Worm (Caenorhabditis elegans) whole organism, L4 larva: ENCODE results near the gene F11C1.1.
A peak's percentile ranks its signal among the peaks of the same experiment; 100 is the strongest.

Experiments used
- F10B5.3 ChIP-seq: sonication (generic microtip); optimal IDR thresholded peaks from 2 replicates; lab custom pipeline; 2016; ENCODE audit warnings: mild to moderate bottlenecking, missing genetic modification characterization, missing compliant biosample characterization
- F26F4.8 ChIP-seq: fragments of 200-800 bp; sonication (Bioruptor generic); conservative IDR thresholded peaks from 2 replicates; pipeline ENCODE4 v1.3.6; 2022; ENCODE audit warnings: missing genetic modification characterization, missing compliant biosample characterization
- F37D6.2 ChIP-seq: sonication (generic microtip); optimal IDR thresholded peaks from 2 replicates; lab custom pipeline; 2016; ENCODE audit warnings: mild to moderate bottlenecking, missing genetic modification characterization, missing compliant biosample characterization
- F49E8.2 ChIP-seq: sonication (generic microtip); optimal IDR thresholded peaks from 2 replicates; lab custom pipeline; 2016; ENCODE audit warnings: missing compliant biosample characterization, mild to moderate bottlenecking, missing genetic modification characterization, borderline replicate concordance
- T20F7.1 ChIP-seq: fragments of 200-800 bp; sonication (Bioruptor generic); optimal IDR thresholded peaks from 2 replicates; lab custom pipeline; 2018; ENCODE audit warnings: mild to moderate bottlenecking, missing genetic modification characterization, missing compliant biosample characterization
- T26A8.4 ChIP-seq: fragments of 200-800 bp; sonication (Bioruptor generic); IDR thresholded peaks from 2 replicates; pipeline ENCODE4 v1.3.6; 2022; ENCODE audit warnings: missing genetic modification characterization, missing compliant biosample characterization
- Y5F2A.4 ChIP-seq: fragments of 200-800 bp; sonication (Bioruptor generic); optimal IDR thresholded peaks from 2 replicates; lab custom pipeline; 2018; ENCODE audit warnings: mild to moderate bottlenecking, missing genetic modification characterization, missing compliant biosample characterization
- ZK546.5 ChIP-seq, 2 experiments: sonication (generic microtip); optimal IDR thresholded peaks; 2 replicates each; lab custom pipeline; 2017; ENCODE audit warnings: missing biosample characterization in 2 of 2, missing genetic modification characterization in 2 of 2
- aha-1 ChIP-seq: fragments of 150-350 bp; peaks from one replicate; lab custom pipeline; 2014; ENCODE audit warnings: missing biosample characterization, missing genetic modification characterization
- aly-2 ChIP-seq: sonication (generic microtip); optimal IDR thresholded peaks from 2 replicates; lab custom pipeline; 2018; ENCODE audit warnings: missing biosample characterization, missing genetic modification characterization
- ceh-82 ChIP-seq: sonication (generic microtip); optimal IDR thresholded peaks from 2 replicates; lab custom pipeline; 2017; ENCODE audit warnings: missing biosample characterization, missing genetic modification characterization
- dmd-9 ChIP-seq: fragments of 200-800 bp; sonication (Bioruptor generic); IDR thresholded peaks from 2 replicates; pipeline ENCODE4 v1.3.6; 2022; ENCODE audit warnings: missing genetic modification reagents, missing genetic modification characterization, missing compliant biosample characterization
- egl-27 ChIP-seq: sonication (generic microtip); optimal IDR thresholded peaks from 3 replicates; lab custom pipeline; 2017; ENCODE audit warnings: missing biosample characterization, missing genetic modification reagents, missing genetic modification characterization
- egl-43 ChIP-seq: fragments of 200-800 bp; sonication (Bioruptor generic); IDR thresholded peaks from 2 replicates; pipeline ENCODE4 v1.3.6; 2022; ENCODE audit warnings: missing genetic modification reagents, missing genetic modification characterization, missing compliant biosample characterization
- fkh-10 ChIP-seq: fragments of 150-350 bp; optimal IDR thresholded peaks from 2 replicates; lab custom pipeline; 2014; ENCODE audit warnings: missing biosample characterization, missing genetic modification reagents, missing genetic modification characterization
- lir-3 ChIP-seq: sonication (generic microtip); optimal IDR thresholded peaks from 2 replicates; lab custom pipeline; 2016; ENCODE audit warnings: mild to moderate bottlenecking, missing genetic modification characterization, missing compliant biosample characterization
- madf-5 ChIP-seq, 2 experiments: fragments of 200-800 bp; sonication (Bioruptor generic); IDR thresholded peaks; 2 replicates each; pipeline ENCODE4 v1.3.6; 2022; ENCODE audit warnings: missing compliant biosample characterization in 2 of 2, missing genetic modification characterization in 2 of 2
- madf-9 ChIP-seq: fragments of 200-800 bp; sonication (Bioruptor generic); conservative IDR thresholded peaks from 2 replicates; pipeline ENCODE4 v1.3.6; 2022; ENCODE audit warnings: missing genetic modification reagents, missing genetic modification characterization, missing compliant biosample characterization
- mdl-1 ChIP-seq, 2 experiments: fragments of 150-350 bp in 1 of 2; sonication (generic microtip) in 1 of 2; optimal IDR thresholded peaks; 2 replicates each; lab custom pipeline; 2014 to 2017; ENCODE audit warnings: missing biosample characterization in 2 of 2, missing genetic modification characterization in 2 of 2
- mes-2 ChIP-seq: sonication (generic microtip); optimal IDR thresholded peaks from 2 replicates; lab custom pipeline; 2016; ENCODE audit warnings: missing genotype, mild to moderate bottlenecking, missing genetic modification characterization, missing compliant biosample characterization; ENCODE audit not compliant: poor library complexity, severe bottlenecking
- nhr-11 ChIP-seq: fragments of 150-350 bp; optimal IDR thresholded peaks from 2 replicates; lab custom pipeline; 2014; ENCODE audit warnings: missing biosample characterization, missing genetic modification characterization
- nhr-237 ChIP-seq: sonication (generic microtip); optimal IDR thresholded peaks from 2 replicates; lab custom pipeline; 2017; ENCODE audit warnings: missing biosample characterization, missing genetic modification characterization
- nhr-25 ChIP-seq: sonication (generic microtip); optimal IDR thresholded peaks from 2 replicates; lab custom pipeline; 2017; ENCODE audit warnings: missing genetic modification characterization, mild to moderate bottlenecking, missing compliant biosample characterization, antibody characterized with exemption, moderate library complexity, borderline replicate concordance; ENCODE audit not compliant: insufficient read depth
- nhr-6 ChIP-seq: fragments of 150-350 bp; optimal IDR thresholded peaks from 2 replicates; lab custom pipeline; 2014; ENCODE audit warnings: missing biosample characterization, missing genetic modification characterization
- php-3 ChIP-seq: fragments of 200-800 bp; sonication (Bioruptor generic); IDR thresholded peaks from 2 replicates; pipeline ENCODE4 v1.3.6; 2022; ENCODE audit warnings: missing genetic modification reagents, missing genetic modification characterization, missing compliant biosample characterization
- rbr-2 ChIP-seq: sonication (generic microtip); optimal IDR thresholded peaks from 2 replicates; lab custom pipeline; 2016; ENCODE audit warnings: missing genotype, missing genetic modification characterization, missing compliant biosample characterization
- sdz-12 ChIP-seq: fragments of 200-800 bp; sonication (Bioruptor generic); optimal IDR thresholded peaks from 2 replicates; lab custom pipeline; 2018; ENCODE audit warnings: mild to moderate bottlenecking, missing genetic modification characterization, missing compliant biosample characterization
- skn-1 ChIP-seq: fragments of 150-350 bp; optimal IDR thresholded peaks from 2 replicates; lab custom pipeline; 2014; ENCODE audit warnings: missing biosample characterization, missing genetic modification characterization
- snpc-1.2 ChIP-seq: fragments of 200-800 bp; sonication (Bioruptor generic); IDR thresholded peaks from 2 replicates; pipeline ENCODE4 v1.3.6; 2022; ENCODE audit warnings: missing genetic modification reagents, missing genetic modification characterization, missing compliant biosample characterization
- tra-1 ChIP-seq: fragments of 200-800 bp; sonication (Bioruptor generic); IDR thresholded peaks from 2 replicates; pipeline ENCODE4 v1.3.6; 2022; ENCODE audit warnings: missing genetic modification reagents, missing genetic modification characterization, missing compliant biosample characterization
- unc-130 ChIP-seq: sonication (generic microtip); optimal IDR thresholded peaks from 2 replicates; lab custom pipeline; 2016; ENCODE audit warnings: missing genetic modification reagents, missing genetic modification characterization, missing compliant biosample characterization
- unc-62 ChIP-seq, 3 experiments: fragments of 150-350 bp in 1 of 3; sonication (generic microtip); optimal IDR thresholded peaks in 2 of 3; peaks in 1 of 3; 1 replicate in 1 of 3; 2 replicates in 2 of 3; lab custom pipeline; 2014 to 2017; ENCODE audit warnings: missing biosample characterization in 3 of 3, missing genetic modification characterization in 3 of 3, missing genetic modification reagents in 3 of 3, missing genotype in 1 of 3
- vab-7 ChIP-seq: fragments of 200-800 bp; sonication (Bioruptor generic); IDR thresholded peaks from 2 replicates; pipeline ENCODE4 v1.3.6; 2022; ENCODE audit warnings: missing genetic modification reagents, missing genetic modification characterization, missing compliant biosample characterization
- zfp-2 ChIP-seq: sonication (generic microtip); optimal IDR thresholded peaks from 2 replicates; lab custom pipeline; 2016; ENCODE audit warnings: mild to moderate bottlenecking, missing genetic modification characterization, missing compliant biosample characterization
- ztf-11 ChIP-seq: fragments of 150-350 bp; optimal IDR thresholded peaks from 2 replicates; lab custom pipeline; 2014; ENCODE audit warnings: missing biosample characterization, missing genetic modification characterization

Gene F11C1.1

DNA sequence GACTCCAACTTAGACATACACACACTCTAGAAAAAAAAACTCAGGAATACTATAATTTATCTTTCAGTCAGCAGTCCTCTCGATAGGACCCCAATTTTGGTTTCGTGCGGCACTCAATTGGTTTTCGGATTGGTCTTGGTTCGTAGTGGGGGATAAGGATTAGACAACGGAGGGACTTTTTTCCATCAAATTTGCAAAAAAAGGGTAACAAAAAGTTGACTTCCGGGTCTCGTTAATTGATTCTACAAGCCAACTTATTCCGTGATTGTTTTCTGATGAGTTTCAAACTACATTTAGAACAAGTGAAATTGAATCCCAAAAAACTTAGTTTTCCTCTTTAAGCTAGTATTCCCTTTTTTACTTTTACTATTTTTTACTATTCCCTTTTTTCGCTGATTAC lies 44.0 kb upstream of the F11C1.1 start:
- TF ChIP-seq ZK546.5 (tag; optimal IDR thresholded peaks at IDR 0.05; lab: Kevin White, UChicago) (no peak), nhr-237 (tag; lab: Kevin White, UChicago) (no peak), aha-1 (tag; lab: Kevin White, UChicago) (peak; percentile 26), unc-62 (GFP tag; optimal IDR thresholded peaks at IDR 0.05 in 1 of 2; lab: Kevin White, UChicago) (peak in 1 of 2 experiments; percentile 60), unc-62 (tag; optimal IDR thresholded peaks at IDR 0.05; lab: Kevin White, UChicago) (no peak)
- TF ChIP-seq, all 104 proteins: peak for 2

DNA sequence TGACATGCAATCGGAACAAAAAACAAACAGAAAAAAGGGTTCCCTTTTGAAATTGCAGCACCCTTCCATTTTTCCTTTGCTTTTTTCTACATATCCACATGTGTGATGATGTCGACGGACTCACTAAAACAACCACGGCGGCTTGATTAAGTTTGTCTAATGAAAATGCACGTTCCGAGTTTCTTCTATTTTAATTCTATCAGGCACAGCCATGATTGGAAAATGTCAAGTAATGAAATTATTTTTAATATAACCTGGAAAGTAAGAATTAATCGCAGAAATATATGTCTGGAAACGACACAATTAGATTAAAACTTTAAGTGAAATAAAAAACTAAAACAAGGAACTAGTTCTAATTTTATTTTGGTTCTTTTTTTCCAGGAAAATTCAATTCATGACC lies 43.5 kb upstream of the F11C1.1 start:
- TF ChIP-seq nhr-25 (no peak), ceh-82 (tag; lab: Kevin White, UChicago) (no peak), lir-3 (tag; lab: Kevin White, UChicago) (no peak), sdz-12 (no peak), tra-1 (no peak), F26F4.8 (GFP tag; lab: Robert Waterston, UW) (no peak), unc-130 (GFP tag; lab: Kevin White, UChicago) (no peak), F49E8.2 (no peak), nhr-6 (no peak), skn-1 (tag; lab: Kevin White, UChicago) (no peak), F10B5.3 (no peak), php-3 (GFP tag; lab: Robert Waterston, UW) (no peak), aly-2 (no peak), vab-7 (GFP tag; lab: Robert Waterston, UW) (no peak), ztf-11 (tag; lab: Kevin White, UChicago) (no peak), rbr-2 (no peak), F37D6.2 (tag; lab: Kevin White, UChicago) (no peak), dmd-9 (GFP tag; lab: Robert Waterston, UW) (no peak), T20F7.1 (GFP tag; lab: Kevin White, UChicago) (no peak), fkh-10 (GFP tag; lab: Kevin White, UChicago) (no peak)
- TF ChIP-seq, all 104 proteins: peak for 0

DNA sequence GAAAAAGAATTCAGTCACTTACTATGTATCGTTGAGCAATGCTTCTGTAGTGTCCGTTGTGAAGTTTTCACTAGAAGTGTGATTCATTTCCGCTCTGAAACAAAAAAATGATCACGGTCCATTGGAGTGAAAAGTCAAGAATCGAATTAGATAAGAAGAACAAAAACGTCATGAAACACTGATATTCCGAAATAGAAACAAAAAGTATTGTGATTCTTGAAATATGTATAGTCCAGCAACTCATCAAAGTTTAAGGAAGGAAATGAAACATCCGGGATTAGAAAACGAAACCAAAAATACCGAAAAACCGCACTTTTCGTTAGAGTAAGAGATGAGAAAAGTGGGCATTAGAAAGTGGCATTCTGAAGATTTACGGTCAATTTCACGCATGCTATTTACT lies 42.2 kb upstream of the F11C1.1 start, which contains the start of gene npr-10:
TSS of gene npr-10 (minus strand) at position 101 of the 400 bp plus-strand sequence.
- TF ChIP-seq mes-2: no peak
- TF ChIP-seq madf-5 (GFP tag; IDR thresholded peaks at IDR 0.05; lab: Robert Waterston, UW): no peak
- no peak for TF ChIP-seq egl-43 (GFP tag; lab: Robert Waterston, UW)
- TF ChIP-seq vab-7 (GFP tag; lab: Robert Waterston, UW): no peak
- TF ChIP-seq T26A8.4: no peak
- TF ChIP-seq snpc-1.2 (GFP tag; lab: Robert Waterston, UW): no peak
- TF ChIP-seq mdl-1 (tag; optimal IDR thresholded peaks at IDR 0.05; lab: Kevin White, UChicago): no peak
- TF ChIP-seq unc-130 (GFP tag; lab: Kevin White, UChicago): no peak
- TF ChIP-seq sdz-12: no peak
- TF ChIP-seq unc-62 (GFP tag; optimal IDR thresholded peaks at IDR 0.05 in 1 of 2; lab: Kevin White, UChicago): no peak
- no peak for TF ChIP-seq unc-62 (tag; optimal IDR thresholded peaks at IDR 0.05; lab: Kevin White, UChicago)
- no peak for TF ChIP-seq rbr-2
- TF ChIP-seq nhr-11 (tag; lab: Kevin White, UChicago): no peak
- no peak for TF ChIP-seq tra-1
- no peak for TF ChIP-seq egl-27 (tag; lab: Kevin White, UChicago)
- no peak for TF ChIP-seq nhr-6
- no peak for TF ChIP-seq zfp-2 (tag; lab: Kevin White, UChicago)

DNA sequence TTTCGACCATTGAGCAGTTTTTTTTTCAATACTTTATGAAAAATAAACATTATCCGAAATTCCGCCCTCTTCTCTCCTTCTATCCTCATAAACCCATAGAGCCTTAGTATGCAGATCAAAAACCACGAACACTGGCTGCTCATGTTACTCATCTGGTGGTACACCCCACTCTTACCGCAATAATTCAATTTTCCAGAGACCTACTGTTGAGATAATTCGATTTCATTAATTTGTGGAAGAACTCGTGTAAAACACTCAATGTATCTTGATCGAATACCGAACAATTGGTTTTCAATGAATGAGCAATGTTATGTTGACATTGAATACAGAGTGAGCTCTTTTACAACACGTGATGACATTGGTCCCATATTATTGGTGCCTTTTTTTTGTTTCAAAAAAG lies 31.1 kb upstream of the F11C1.1 start:
- no peak for TF ChIP-seq Y5F2A.4 (GFP tag; lab: Kevin White, UChicago)
- no peak for TF ChIP-seq madf-9
